Fruit fly (Drosophila melanogaster) whole organism, wandering third instar larva: ENCODE results near the gene ATbp.

Experiments
- Abd-B ChIP-seq: fragments of >200 bp; optimal IDR thresholded peaks from 2 replicates; lab custom pipeline; 2017; ENCODE audit warnings: missing biosample characterization, missing genetic modification characterization
- N ChIP-seq: fragments of >200 bp; optimal IDR thresholded peaks from 2 replicates; lab custom pipeline; 2018; ENCODE audit warnings: missing biosample characterization, missing external identifiers, missing genetic modification characterization
- OdsH ChIP-seq: fragments of 200-800 bp; sonication (Bioruptor generic); optimal IDR thresholded peaks from 2 replicates; lab custom pipeline; 2016; ENCODE audit warnings: missing biosample characterization, mild to moderate bottlenecking, missing genetic modification characterization

ATbp gene

DNA sequence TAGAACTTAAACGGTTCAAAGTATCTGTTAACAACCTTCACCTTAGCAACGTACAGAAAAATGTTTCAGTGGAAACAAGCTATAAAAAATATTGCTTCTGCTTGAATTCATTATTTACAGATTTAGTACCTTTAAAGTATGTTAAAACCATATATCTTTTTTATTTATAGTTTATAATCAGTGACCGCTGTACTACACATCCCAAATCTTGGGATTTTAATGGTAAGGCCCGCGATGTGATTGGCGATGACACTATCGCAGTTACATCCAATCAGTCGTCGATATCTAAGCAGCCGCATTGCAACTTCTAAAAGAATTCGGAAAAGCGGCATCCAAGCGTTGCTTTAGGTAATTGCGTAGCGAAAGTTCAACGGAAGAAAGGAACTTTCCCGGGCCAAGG lies 8.6 kb upstream of the ATbp start:
- TF ChIP-seq OdsH (no peak), Abd-B (GFP tag; lab: Kevin White, UChicago) (no peak), N (GFP tag; lab: Kevin White, UChicago) (peak; percentile 43)
